Fruit fly (Drosophila melanogaster) whole organism, pupa: ENCODE data around the gene Alg1.

Experiments used
- CG10348 ChIP-seq: fragments of 200-800 bp; sonication (Bioruptor generic); IDR thresholded peaks from 2 replicates; pipeline ENCODE4 v1.3.6; 2022; ENCODE audit warnings: missing biosample characterization, missing genetic modification characterization
- CG12605 ChIP-seq: fragments of 200-800 bp; sonication (Bioruptor generic); IDR thresholded peaks from 2 replicates; pipeline ENCODE4 v1.3.6; 2022; ENCODE audit warnings: missing biosample characterization, missing genetic modification characterization
- CG13204 ChIP-seq: fragments of 200-800 bp; sonication (Bioruptor generic); optimal IDR thresholded peaks from 2 replicates; lab custom pipeline; 2018; ENCODE audit warnings: missing biosample characterization, mild to moderate bottlenecking, missing genetic modification characterization, moderate library complexity
- CG14655 ChIP-seq: fragments of 200-800 bp; sonication (Bioruptor generic); optimal IDR thresholded peaks from 3 replicates; lab custom pipeline; 2017; ENCODE audit warnings: mild to moderate bottlenecking, missing biosample characterization, missing genetic modification reagents, missing genetic modification characterization
- CG15710 ChIP-seq: fragments of 200-800 bp; sonication (Bioruptor generic); optimal IDR thresholded peaks from 2 replicates; lab custom pipeline; 2018; ENCODE audit warnings: missing biosample characterization, mild to moderate bottlenecking, missing genetic modification characterization, moderate library complexity
- CG17806 ChIP-seq: fragments of 200-800 bp; sonication (Bioruptor generic); optimal IDR thresholded peaks from 2 replicates; lab custom pipeline; 2018; ENCODE audit warnings: missing biosample characterization, mild to moderate bottlenecking, missing genetic modification characterization, moderate library complexity
- CG32121 ChIP-seq: fragments of 200-800 bp; sonication (Bioruptor generic); IDR thresholded peaks from 2 replicates; pipeline ENCODE4 v1.3.6; 2022; ENCODE audit warnings: missing biosample characterization, missing genetic modification characterization
- CG34367 ChIP-seq: fragments of 200-800 bp; sonication (Bioruptor generic); optimal IDR thresholded peaks from 2 replicates; lab custom pipeline; 2018; ENCODE audit warnings: missing biosample characterization, mild to moderate bottlenecking, missing genetic modification characterization
- CG4496 ChIP-seq: fragments of 200-800 bp; sonication (Bioruptor generic); IDR thresholded peaks from 3 replicates; pipeline ENCODE4 v1.3.6; 2022; ENCODE audit warnings: missing biosample characterization, missing genetic modification characterization
- CG8159 ChIP-seq: fragments of 200-800 bp; sonication (Bioruptor generic); optimal IDR thresholded peaks from 3 replicates; lab custom pipeline; 2018; ENCODE audit warnings: missing biosample characterization, mild to moderate bottlenecking, missing genetic modification characterization, moderate library complexity
- CG8301 ChIP-seq: fragments of 200-800 bp; sonication (Bioruptor generic); optimal IDR thresholded peaks from 2 replicates; lab custom pipeline; 2018; ENCODE audit warnings: missing biosample characterization, mild to moderate bottlenecking, missing genetic modification characterization
- CG9948 ChIP-seq: fragments of 200-800 bp; sonication (Bioruptor generic); optimal IDR thresholded peaks from 2 replicates; lab custom pipeline; 2018; ENCODE audit warnings: missing biosample characterization, mild to moderate bottlenecking, missing genetic modification characterization, moderate library complexity
- D1 ChIP-seq: fragments of 200-800 bp; sonication (Bioruptor generic); optimal IDR thresholded peaks from 2 replicates; lab custom pipeline; 2018; ENCODE audit warnings: missing biosample characterization, mild to moderate bottlenecking, missing genetic modification characterization, moderate library complexity
- EcR ChIP-seq: fragments of 200-800 bp; sonication (Bioruptor generic); optimal IDR thresholded peaks from 3 replicates; lab custom pipeline; 2019; ENCODE audit warnings: missing biosample characterization, missing genetic modification characterization, mild to moderate bottlenecking, moderate library complexity, missing genetic modification reagents
- Ets98B ChIP-seq: fragments of 200-800 bp; sonication (Bioruptor generic); IDR thresholded peaks from 2 replicates; pipeline ENCODE4 v1.3.6; 2022; ENCODE audit warnings: missing biosample characterization, missing genetic modification characterization
- Pif1A ChIP-seq: fragments of 200-800 bp; sonication (Bioruptor generic); optimal IDR thresholded peaks from 3 replicates; lab custom pipeline; 2016; ENCODE audit warnings: missing biosample characterization, missing genetic modification characterization
- Pif1B ChIP-seq: fragments of 200-800 bp; sonication (Bioruptor generic); optimal IDR thresholded peaks from 3 replicates; lab custom pipeline; 2016; ENCODE audit warnings: missing biosample characterization, missing genetic modification characterization
- Snoo ChIP-seq: fragments of 200-800 bp; sonication (Bioruptor generic); optimal IDR thresholded peaks from 3 replicates; lab custom pipeline; 2017; ENCODE audit warnings: missing biosample characterization, mild to moderate bottlenecking, missing genetic modification characterization, inconsistent platforms
- fd96Ca ChIP-seq: fragments of 200-800 bp; sonication (Bioruptor generic); IDR thresholded peaks from 3 replicates; pipeline ENCODE4 v1.3.6; 2022; ENCODE audit warnings: missing biosample characterization, missing genetic modification characterization
- gl ChIP-seq: fragments of 200-800 bp; sonication (Bioruptor generic); optimal IDR thresholded peaks from 2 replicates; lab custom pipeline; 2018; ENCODE audit warnings: missing biosample characterization, mild to moderate bottlenecking, missing genetic modification characterization
- rn ChIP-seq: fragments of 200-800 bp; sonication (Bioruptor generic); IDR thresholded peaks from 2 replicates; pipeline ENCODE4 v1.3.6; 2022; ENCODE audit warnings: missing biosample characterization, missing genetic modification characterization

Alg1 gene

DNA sequence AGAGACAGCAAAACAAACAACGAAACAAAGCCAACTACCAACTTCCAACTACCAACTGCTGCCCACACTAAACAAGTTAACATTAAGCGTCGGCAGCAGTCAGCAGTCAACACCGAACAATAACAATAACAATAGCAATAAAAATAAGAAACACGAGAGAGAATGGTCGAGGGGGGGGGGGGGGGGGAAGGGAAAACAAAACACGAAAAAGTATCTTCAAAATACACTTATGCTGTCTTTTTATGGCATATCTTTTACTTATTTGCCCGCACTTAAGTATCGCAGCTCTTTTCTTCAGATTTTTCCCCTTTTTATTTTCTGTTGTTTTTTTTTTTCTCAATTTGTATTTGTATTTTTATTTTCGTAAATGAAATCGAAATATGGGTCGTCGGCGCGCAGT, 17.6 kb downstream of the Alg1 start:
- TF ChIP-seq D1: no peak
- no peak for TF ChIP-seq CG8159
- TF ChIP-seq CG32121 (GFP tag; lab: Robert Waterston, UW): no peak

DNA sequence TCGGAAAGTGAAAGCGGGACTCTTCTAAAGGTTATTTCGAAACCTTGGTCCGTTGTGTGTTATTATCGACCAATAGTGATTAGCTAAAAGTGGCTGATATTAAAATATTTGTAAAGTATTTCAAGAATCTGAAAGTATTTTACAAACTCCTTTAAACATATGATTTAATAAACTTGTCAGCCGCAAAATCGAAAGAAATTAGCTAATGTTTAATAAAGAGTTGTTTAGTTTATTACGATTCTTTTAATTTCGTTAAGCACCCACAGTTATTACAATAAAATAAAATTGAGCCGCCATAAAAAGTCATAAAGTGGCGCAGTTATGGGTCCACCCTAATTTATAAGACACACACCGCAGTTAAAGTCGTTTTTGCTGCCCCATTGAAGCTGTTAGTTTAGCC, 21.0 kb downstream of the Alg1 start:
- TF ChIP-seq CG8159: peak; percentile 62
- peak; percentile 21; the same call in 1 of the 2 replicates for TF ChIP-seq CG32121 (GFP tag; lab: Robert Waterston, UW)
- TF ChIP-seq CG14655 (GFP tag; lab: Kevin White, UChicago): peak; percentile 22
- TF ChIP-seq CG17806: peak; percentile 5
- TF ChIP-seq Pif1A (GFP tag; lab: Kevin White, UChicago): no peak
- TF ChIP-seq CG13204 (GFP tag; lab: Kevin White, UChicago): no peak

DNA sequence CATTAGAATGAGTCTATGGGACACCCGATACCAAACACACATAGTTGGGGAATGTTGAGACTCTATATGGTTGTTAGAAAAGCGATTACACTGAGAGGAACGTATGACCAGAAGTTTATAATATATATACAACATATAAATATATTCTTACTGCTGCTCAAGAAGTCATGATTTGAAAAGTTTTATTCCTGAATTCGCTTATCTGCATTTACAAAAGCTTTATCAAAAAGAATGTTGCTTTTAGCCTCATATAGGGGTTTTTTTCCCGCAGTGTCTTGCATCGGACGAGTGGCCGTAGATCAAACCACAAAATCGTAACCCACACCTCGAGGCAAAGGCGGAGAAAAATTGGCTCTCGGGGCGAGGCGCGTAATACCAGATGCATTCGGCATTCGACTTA, 23.2 kb downstream of the Alg1 start:
- TF ChIP-seq EcR (no peak), Ets98B (GFP tag; lab: Robert Waterston, UW) (peak; percentile 27; the same call in 1 of the 2 replicates), CG15710 (no peak), rn (GFP tag; lab: Robert Waterston, UW) (no peak), CG32121 (GFP tag; lab: Robert Waterston, UW) (peak; percentile 31), CG14655 (GFP tag; lab: Kevin White, UChicago) (peak; percentile 53), CG8301 (tag; lab: Kevin White, UChicago) (peak; percentile 24), CG13204 (GFP tag; lab: Kevin White, UChicago) (no peak), CG17806 (no peak)
- TF ChIP-seq, all 21 proteins: peak for 4

DNA sequence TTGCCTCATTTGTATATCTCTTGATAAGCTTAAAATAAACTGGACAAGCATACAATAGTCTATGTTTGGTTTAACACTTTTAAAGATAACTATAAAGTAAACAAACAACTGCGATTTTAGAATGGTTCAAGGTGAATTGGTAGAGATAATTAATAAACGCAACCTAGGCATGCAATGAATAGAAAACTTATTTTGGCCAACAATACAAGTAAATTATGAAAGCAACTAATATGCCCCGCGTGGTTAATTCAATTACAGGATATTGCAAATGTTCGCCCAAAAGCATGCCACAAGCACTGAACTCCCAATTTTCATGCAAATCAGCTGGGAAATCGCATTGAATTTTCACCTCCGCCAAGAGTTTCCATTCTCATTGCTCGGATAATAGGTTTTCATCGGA, 26.7 kb downstream of the Alg1 start:
- TF ChIP-seq Ets98B (GFP tag; lab: Robert Waterston, UW) (peak; percentile 19; the same call in 1 of the 2 replicates), CG17806 (no peak), D1 (no peak), fd96Ca (GFP tag; lab: Robert Waterston, UW) (0 out of 3 replicates have a peak, but pooled peaks have one; percentile 44), gl (no peak)

DNA sequence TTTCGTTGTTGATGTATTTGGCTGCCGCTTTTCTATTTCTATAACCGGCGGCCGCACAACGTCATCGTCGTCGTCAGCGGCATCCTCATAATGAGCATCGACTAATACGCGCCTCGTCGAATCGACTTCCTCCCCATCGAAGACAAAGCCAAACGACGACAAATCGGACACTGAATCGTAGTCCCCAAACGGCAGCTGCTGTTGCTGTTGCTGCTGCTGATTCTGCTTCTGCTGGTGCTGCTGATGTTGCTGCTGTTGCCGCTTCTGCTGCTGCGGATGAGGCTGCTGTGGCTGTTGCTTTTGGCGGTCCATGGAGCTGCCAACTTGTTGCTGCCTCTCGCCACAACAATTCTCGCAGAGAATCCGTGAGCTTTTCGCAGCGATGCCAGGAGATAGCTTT, 27.8 kb downstream of the Alg1 start:
- TF ChIP-seq Ets98B (GFP tag; lab: Robert Waterston, UW): peak; percentile 74
- TF ChIP-seq CG34367 (tag; lab: Kevin White, UChicago): no peak
- TF ChIP-seq CG32121 (GFP tag; lab: Robert Waterston, UW): peak; percentile 75
- no peak for TF ChIP-seq EcR
- peak; percentile 51; the same call in 2 of the 3 replicates for TF ChIP-seq fd96Ca (GFP tag; lab: Robert Waterston, UW)
- peak; percentile 27; the same call in 1 of the 3 replicates for TF ChIP-seq CG4496 (GFP tag; lab: Robert Waterston, UW)

DNA sequence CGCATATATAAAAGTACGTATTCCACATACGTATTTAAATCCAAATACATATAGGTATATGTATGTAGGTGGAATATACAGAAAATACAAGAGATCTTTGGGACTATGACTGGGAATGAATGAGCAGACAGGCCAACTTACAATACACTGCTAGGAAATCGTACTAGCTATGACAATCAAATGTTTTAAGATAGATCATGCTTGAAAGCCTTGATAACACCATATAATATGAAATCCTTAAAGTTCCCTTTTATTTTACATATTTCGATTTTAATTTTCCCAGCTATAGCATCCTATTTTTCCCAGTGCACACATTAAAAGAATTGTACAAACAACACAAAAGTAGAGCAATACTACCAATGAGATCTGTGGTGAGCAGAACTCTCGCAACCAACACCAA, 29.6 kb downstream of the Alg1 start:
- TF ChIP-seq Snoo (tag; lab: Kevin White, UChicago): no peak
- 0 out of 2 replicates have a peak, but pooled peaks have one; percentile 49 for TF ChIP-seq CG10348
- TF ChIP-seq CG34367 (tag; lab: Kevin White, UChicago): no peak
- peak; percentile 89 for TF ChIP-seq CG32121 (GFP tag; lab: Robert Waterston, UW)
- TF ChIP-seq gl: no peak
- no peak for TF ChIP-seq D1
- TF ChIP-seq Pif1B (GFP tag; lab: Kevin White, UChicago): peak; percentile 54
- peak; percentile 50 for TF ChIP-seq CG8159
- peak; percentile 52 for TF ChIP-seq CG14655 (GFP tag; lab: Kevin White, UChicago)
- peak; percentile 88 for TF ChIP-seq CG4496 (GFP tag; lab: Robert Waterston, UW)
- TF ChIP-seq CG13204 (GFP tag; lab: Kevin White, UChicago): no peak
- peak; percentile 19 for TF ChIP-seq CG9948 (tag; lab: Kevin White, UChicago)
- peak; percentile 64 for TF ChIP-seq rn (GFP tag; lab: Robert Waterston, UW)
- peak; percentile 26 for TF ChIP-seq CG15710
- TF ChIP-seq CG12605: peak; percentile 71
- TF ChIP-seq Ets98B (GFP tag; lab: Robert Waterston, UW): peak; percentile 88
- TF ChIP-seq CG17806: peak; percentile 77
- TF ChIP-seq fd96Ca (GFP tag; lab: Robert Waterston, UW): peak; percentile 83; the same call in 2 of the 3 replicates
- peak; percentile 52 for TF ChIP-seq Pif1A (GFP tag; lab: Kevin White, UChicago)
- TF ChIP-seq EcR: no peak
- TF ChIP-seq CG8301 (tag; lab: Kevin White, UChicago): peak; percentile 50
- TF ChIP-seq, all 21 proteins: peak for 15

DNA sequence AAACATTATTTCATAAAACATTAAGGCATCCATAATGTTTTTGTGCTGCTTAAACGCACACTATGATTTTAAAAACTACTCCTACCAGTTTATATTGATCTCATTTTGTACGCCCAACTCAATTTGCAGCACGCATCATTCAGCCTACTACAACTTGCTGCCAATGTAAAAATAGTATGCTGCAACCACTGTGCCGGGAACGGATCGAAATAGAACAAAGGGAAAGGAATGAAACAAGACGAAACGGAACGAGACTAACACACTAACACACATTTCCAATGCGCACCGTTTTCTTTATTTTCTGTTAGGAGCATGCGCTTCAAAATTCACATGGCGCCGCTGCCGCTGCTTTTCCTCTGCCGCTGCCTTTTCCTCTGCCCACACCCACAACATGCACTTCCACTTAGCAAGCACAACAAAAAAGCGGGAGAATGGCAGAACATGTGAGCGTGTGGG, 34.0 kb downstream of the Alg1 start:
- TF ChIP-seq CG32121 (GFP tag; lab: Robert Waterston, UW) (peak; percentile 20; the same call in 1 of the 2 replicates), CG14655 (GFP tag; lab: Kevin White, UChicago) (peak; percentile 7), rn (GFP tag; lab: Robert Waterston, UW) (no peak), gl (no peak), CG9948 (tag; lab: Kevin White, UChicago) (no peak), Pif1A (GFP tag; lab: Kevin White, UChicago) (no peak), fd96Ca (GFP tag; lab: Robert Waterston, UW) (peak; percentile 10; the same call in 1 of the 3 replicates), CG8301 (tag; lab: Kevin White, UChicago) (no peak), CG4496 (GFP tag; lab: Robert Waterston, UW) (no peak), CG8159 (no peak), CG12605 (no peak), CG15710 (no peak), Pif1B (GFP tag; lab: Kevin White, UChicago) (no peak), CG17806 (peak; percentile 30), CG10348 (no peak)
